Fruit fly (Drosophila melanogaster) whole organism, embryonic: Measurements from ENCODE around the gene CG2691.

ENCODE experiments used
- Adf1 ChIP-seq: fragments of 200-800 bp; sonication (Bioruptor generic); IDR thresholded peaks from 2 replicates; pipeline ENCODE4 v1.3.6; 2022; ENCODE audit warnings: missing biosample characterization, missing genetic modification characterization
- CG10321 ChIP-seq: fragments of 200-800 bp; sonication (Bioruptor generic); IDR thresholded peaks from 2 replicates; pipeline ENCODE4 v1.3.6; 2022; ENCODE audit warnings: missing biosample characterization, missing genetic modification characterization
- CG11085 ChIP-seq: fragments of 200-800 bp; sonication (Bioruptor generic); IDR thresholded peaks from 2 replicates; pipeline ENCODE4 v1.3.6; 2022; ENCODE audit warnings: missing biosample characterization, missing genetic modification characterization
- CG11560 ChIP-seq: fragments of 200-800 bp; sonication (Bioruptor generic); IDR thresholded peaks from 3 replicates; pipeline ENCODE4 v1.3.6; 2022; ENCODE audit warnings: missing biosample characterization, missing genetic modification characterization
- CG12219 ChIP-seq: fragments of 200-800 bp; sonication (Bioruptor generic); optimal IDR thresholded peaks from 3 replicates; lab custom pipeline; 2018; ENCODE audit warnings: missing biosample characterization, mild to moderate bottlenecking, missing genetic modification characterization
- CG12769 ChIP-seq: fragments of 200-800 bp; sonication (Bioruptor generic); optimal IDR thresholded peaks from 2 replicates; lab custom pipeline; 2019; ENCODE audit warnings: missing biosample characterization, mild to moderate bottlenecking, missing genetic modification characterization, moderate library complexity
- CG14860 ChIP-seq: fragments of 200-800 bp; sonication (Bioruptor generic); IDR thresholded peaks from 3 replicates; pipeline ENCODE4 v1.3.6; 2022; ENCODE audit warnings: missing biosample characterization, missing genetic modification characterization; ENCODE audit not compliant: partially characterized antibody
- CG15011 ChIP-seq: fragments of 200-800 bp; sonication (Bioruptor generic); optimal IDR thresholded peaks from 3 replicates; lab custom pipeline; 2018; ENCODE audit warnings: missing biosample characterization, mild to moderate bottlenecking, missing genetic modification characterization
- CG15479 ChIP-seq: fragments of 200-800 bp; sonication (Bioruptor generic); optimal IDR thresholded peaks from 3 replicates; lab custom pipeline; 2019; ENCODE audit warnings: missing biosample characterization, mild to moderate bottlenecking, missing genetic modification characterization, moderate library complexity
- CG1832 ChIP-seq: fragments of 200-800 bp; sonication (Bioruptor generic); optimal IDR thresholded peaks from 2 replicates; lab custom pipeline; 2017; ENCODE audit warnings: missing biosample characterization, mild to moderate bottlenecking, missing genetic modification characterization, inconsistent platforms
- CG18599 ChIP-seq: fragments of 200-800 bp; sonication (Bioruptor generic); optimal IDR thresholded peaks from 3 replicates; lab custom pipeline; 2017; ENCODE audit warnings: missing biosample characterization, missing genetic modification characterization, mild to moderate bottlenecking, moderate library complexity, missing genetic modification reagents
- CG2202 ChIP-seq: fragments of 200-800 bp; sonication (Bioruptor generic); optimal IDR thresholded peaks from 2 replicates; lab custom pipeline; 2018; ENCODE audit warnings: missing biosample characterization, mild to moderate bottlenecking, missing genetic modification characterization
- CG3163 ChIP-seq: fragments of 200-800 bp; sonication (Bioruptor generic); optimal IDR thresholded peaks from 3 replicates; lab custom pipeline; 2016; ENCODE audit warnings: missing biosample characterization, missing genetic modification characterization
- CG32532 ChIP-seq: fragments of 200-800 bp; sonication (Bioruptor generic); IDR thresholded peaks from 2 replicates; pipeline ENCODE4 v1.3.6; 2022; ENCODE audit warnings: missing biosample characterization, missing genetic modification characterization
- CG7745 ChIP-seq: fragments of 200-800 bp; sonication (Bioruptor generic); optimal IDR thresholded peaks from 2 replicates; lab custom pipeline; 2018; ENCODE audit warnings: missing biosample characterization, mild to moderate bottlenecking, missing genetic modification characterization, moderate library complexity
- CG8281 ChIP-seq: fragments of 200-800 bp; sonication (Bioruptor generic); optimal IDR thresholded peaks from 2 replicates; lab custom pipeline; 2018; ENCODE audit warnings: missing biosample characterization, mild to moderate bottlenecking, missing genetic modification characterization, moderate library complexity
- CG8359 ChIP-seq: fragments of 200-800 bp; sonication (Bioruptor generic); optimal IDR thresholded peaks from 2 replicates; lab custom pipeline; 2017; ENCODE audit warnings: missing biosample characterization, mild to moderate bottlenecking, missing genetic modification characterization, borderline replicate concordance
- CG8924 ChIP-seq: fragments of 200-800 bp; optimal IDR thresholded peaks from 3 replicates; lab custom pipeline; 2019; ENCODE audit warnings: missing biosample characterization, mild to moderate bottlenecking, missing genetic modification characterization, moderate library complexity
- Chrac-16 ChIP-seq: fragments of 200-800 bp; sonication (Bioruptor generic); optimal IDR thresholded peaks from 3 replicates; lab custom pipeline; 2016; ENCODE audit warnings: missing biosample characterization, missing genetic modification characterization
- Dad ChIP-seq: fragments of 200-800 bp; sonication (Bioruptor generic); optimal IDR thresholded peaks from 3 replicates; lab custom pipeline; 2016; ENCODE audit warnings: missing biosample characterization, missing genetic modification characterization
- E2f1 ChIP-seq: fragments of 200-800 bp; sonication (Bioruptor generic); IDR thresholded peaks from 2 replicates; pipeline ENCODE4 v1.3.6; 2022; ENCODE audit warnings: missing biosample characterization, missing genetic modification characterization
- HLH3B ChIP-seq: fragments of 200-800 bp; sonication (Bioruptor generic); IDR thresholded peaks from 2 replicates; pipeline ENCODE4 v1.3.6; 2022; ENCODE audit warnings: missing biosample characterization, missing genetic modification characterization
- Hr78 ChIP-seq, 2 experiments: fragments of 200-800 bp in 1 of 2; fragments of >200 bp in 1 of 2; sonication (Bioruptor generic) in 1 of 2; optimal IDR thresholded peaks; 2 replicates each; lab custom pipeline; 2017 to 2019; ENCODE audit warnings: missing biosample characterization in 2 of 2, missing genetic modification characterization in 2 of 2, mild to moderate bottlenecking in 1 of 2, moderate library complexity in 1 of 2
- Med ChIP-seq: fragments of 200-800 bp; sonication (Bioruptor generic); peaks from one replicate; lab custom pipeline; 2016; ENCODE audit warnings: missing biosample characterization, missing genetic modification characterization, mild to moderate bottlenecking, inconsistent platforms, moderate library complexity
- Pdp1 ChIP-seq, 2 experiments: fragments of 200-800 bp; sonication (Bioruptor generic); optimal IDR thresholded peaks; 3 replicates each; lab custom pipeline; 2016; ENCODE audit warnings: missing biosample characterization in 2 of 2, missing genetic modification characterization in 2 of 2, mild to moderate bottlenecking in 1 of 2, moderate library complexity in 1 of 2
- Side ChIP-seq: fragments of 200-800 bp; sonication (Bioruptor generic); optimal IDR thresholded peaks from 2 replicates; lab custom pipeline; 2016; ENCODE audit warnings: missing biosample characterization, missing genetic modification characterization
- Sin3A ChIP-seq: fragments of >200 bp; optimal IDR thresholded peaks from 2 replicates; lab custom pipeline; 2018
- abd-A ChIP-seq: fragments of 200-800 bp; sonication (Bioruptor generic); optimal IDR thresholded peaks from 3 replicates; lab custom pipeline; 2019; ENCODE audit warnings: missing biosample characterization, mild to moderate bottlenecking, missing genetic modification characterization, moderate library complexity
- bbx ChIP-seq: fragments of 200-800 bp; sonication (Bioruptor generic); IDR thresholded peaks from 2 replicates; pipeline ENCODE4 v1.3.6; 2022; ENCODE audit warnings: missing biosample characterization, missing genetic modification characterization; ENCODE audit not compliant: partially characterized antibody
- cad ChIP-seq: fragments of >200 bp; optimal IDR thresholded peaks from 2 replicates; lab custom pipeline; 2017; ENCODE audit warnings: missing biosample characterization, missing genetic modification characterization
- ci ChIP-seq: fragments of 200-800 bp; sonication (Bioruptor generic); IDR thresholded peaks from 3 replicates; pipeline ENCODE4 v1.3.6; 2022; ENCODE audit warnings: missing biosample characterization, missing genetic modification characterization
- crol ChIP-seq: fragments of 200-800 bp; sonication (Bioruptor generic); IDR thresholded peaks from 2 replicates; pipeline ENCODE4 v1.3.6; 2022; ENCODE audit warnings: missing biosample characterization, missing genetic modification characterization
- dmrt99B ChIP-seq: fragments of 200-800 bp; sonication (Bioruptor generic); optimal IDR thresholded peaks from 2 replicates; lab custom pipeline; 2018; ENCODE audit warnings: missing biosample characterization, mild to moderate bottlenecking, missing genetic modification characterization, moderate library complexity
- dpn ChIP-seq, 2 experiments: fragments of 200-800 bp; sonication (Bioruptor generic); optimal IDR thresholded peaks; 3 replicates each; lab custom pipeline; 2016; ENCODE audit warnings: missing biosample characterization in 2 of 2, missing genetic modification characterization in 2 of 2
- dysf ChIP-seq: fragments of 200-800 bp; sonication (Bioruptor generic); IDR thresholded peaks from 3 replicates; pipeline ENCODE4 v1.3.6; 2022; ENCODE audit warnings: missing biosample characterization, missing genetic modification characterization
- en ChIP-seq: fragments of 200-800 bp; sonication (Bioruptor generic); optimal IDR thresholded peaks from 2 replicates; lab custom pipeline; 2016; ENCODE audit warnings: missing biosample characterization, missing genetic modification characterization
- exex ChIP-seq: fragments of 200-800 bp; sonication (Bioruptor generic); optimal IDR thresholded peaks from 4 replicates; lab custom pipeline; 2018; ENCODE audit warnings: missing biosample characterization, mild to moderate bottlenecking, missing genetic modification characterization, moderate library complexity
- ftz-f1 ChIP-seq: fragments of 200-800 bp; sonication (Bioruptor generic); optimal IDR thresholded peaks from 2 replicates; lab custom pipeline; 2016; ENCODE audit warnings: missing biosample characterization, missing genetic modification characterization
- h ChIP-seq: fragments of >200 bp; optimal IDR thresholded peaks from 2 replicates; lab custom pipeline; 2017
- inv ChIP-seq: fragments of 200-800 bp; sonication (Bioruptor generic); IDR thresholded peaks from 2 replicates; pipeline ENCODE4 v1.3.6; 2022; ENCODE audit warnings: missing biosample characterization, missing genetic modification characterization; ENCODE audit not compliant: partially characterized antibody
- lov ChIP-seq, 2 experiments: fragments of 200-800 bp in 1 of 2; fragments of >200 bp in 1 of 2; sonication (Bioruptor generic) in 1 of 2; IDR thresholded peaks in 1 of 2; optimal IDR thresholded peaks in 1 of 2; 2 replicates in 1 of 2; 3 replicates in 1 of 2; pipeline versions ENCODE4 v1.3.6 to Lab custom; 2017 to 2022; ENCODE audit warnings: missing biosample characterization in 1 of 2, missing genetic modification characterization in 1 of 2
- schlank ChIP-seq: fragments of 200-800 bp; sonication (Bioruptor generic); optimal IDR thresholded peaks from 2 replicates; lab custom pipeline; 2018; ENCODE audit warnings: missing biosample characterization, mild to moderate bottlenecking, missing genetic modification characterization
- sim ChIP-seq: fragments of 200-800 bp; sonication (Bioruptor generic); IDR thresholded peaks from 2 replicates; pipeline ENCODE4 v1.3.6; 2022; ENCODE audit warnings: missing biosample characterization, missing genetic modification characterization
- sima ChIP-seq: fragments of 200-800 bp; sonication (Bioruptor generic); optimal IDR thresholded peaks from 2 replicates; lab custom pipeline; 2016; ENCODE audit warnings: missing biosample characterization, missing genetic modification characterization
- sr ChIP-seq: fragments of 200-800 bp; sonication (Bioruptor generic); IDR thresholded peaks from 3 replicates; pipeline ENCODE4 v1.3.6; 2022; ENCODE audit warnings: missing biosample characterization, missing genetic modification characterization
- zf30C ChIP-seq: fragments of 200-800 bp; sonication (Bioruptor generic); optimal IDR thresholded peaks from 3 replicates; lab custom pipeline; 2018; ENCODE audit warnings: missing biosample characterization, mild to moderate bottlenecking, missing genetic modification characterization

The CG2691 gene

DNA sequence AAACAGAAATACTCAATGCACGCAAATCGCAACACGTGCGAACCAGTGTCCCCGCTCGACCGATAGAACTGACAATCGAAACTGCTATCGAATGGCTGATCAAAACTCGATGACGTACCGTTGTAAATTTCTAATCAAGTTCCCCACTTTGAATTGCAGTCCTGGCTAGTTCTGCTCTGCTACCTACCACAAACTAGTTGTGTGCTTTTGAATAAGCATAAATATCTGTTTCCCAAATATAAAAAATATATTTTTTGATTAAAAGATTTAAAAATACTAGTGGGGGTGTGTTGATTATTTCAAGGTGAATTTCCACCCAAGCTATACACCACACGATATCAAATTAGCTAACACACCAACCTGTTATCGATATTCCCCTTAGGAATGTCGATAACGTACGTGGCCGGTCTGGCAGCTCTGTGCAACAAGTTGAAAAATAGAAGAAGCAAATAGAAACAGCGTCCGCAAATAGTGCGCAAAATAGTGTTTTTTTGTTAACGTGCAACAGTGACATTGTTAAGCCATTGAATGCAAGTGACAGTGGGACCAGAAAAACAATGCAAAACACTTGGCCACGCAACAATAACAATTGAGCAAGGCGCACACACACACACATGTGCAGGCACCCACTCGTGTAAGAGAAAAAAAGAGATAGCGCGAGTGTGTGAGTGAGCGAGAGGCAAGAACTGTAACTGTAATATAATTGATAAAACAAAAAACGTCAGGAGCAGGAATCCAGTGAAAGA, at the start of gene CG2691, which contains the start of gene NFAT (continued):
- TF ChIP-seq zf30C = no peak
- no peak for TF ChIP-seq CG12219
- TF ChIP-seq CG15479 = peak; percentile 69
- peak; percentile 95 for TF ChIP-seq CG11560 (tag; lab: Robert Waterston, UW)
- peak; percentile 87 for TF ChIP-seq CG8924 (tag; lab: Kevin White, UChicago)
- no peak for TF ChIP-seq HLH3B (GFP tag; lab: Robert Waterston, UW)
- no peak for TF ChIP-seq Chrac-16
- TF ChIP-seq CG8359 = no peak
- TF ChIP-seq dpn (GFP tag; optimal IDR thresholded peaks at IDR 0.05; lab: Kevin White, UChicago) = no peak
- no peak for TF ChIP-seq en (GFP tag; lab: Kevin White, UChicago)
- TF ChIP-seq abd-A (tag; lab: Kevin White, UChicago) = no peak
- TF ChIP-seq CG11085 (GFP tag; lab: Robert Waterston, UW) = no peak
- no peak for TF ChIP-seq Hr78 (GFP tag; optimal IDR thresholded peaks at IDR 0.05; lab: Kevin White, UChicago)
- peak; percentile 8 for TF ChIP-seq CG12769 (tag; lab: Kevin White, UChicago)
- TF ChIP-seq h (lab: Kevin White, UChicago) = no peak
- no peak for TF ChIP-seq CG32532 (GFP tag; lab: Robert Waterston, UW)
- TF ChIP-seq exex = peak; percentile 1
- TF ChIP-seq bbx (GFP tag; lab: Robert Waterston, UW) = peak; percentile 52; the same call in 1 of the 2 replicates
- 0 out of 3 replicates have a peak, but pooled peaks have one; percentile 11 for TF ChIP-seq ci
- TF ChIP-seq CG18599 (GFP tag; lab: Kevin White, UChicago) = no peak
- TF ChIP-seq inv (GFP tag; lab: Robert Waterston, UW) = peak; percentile 49; the same call in 1 of the 2 replicates
- TF ChIP-seq dmrt99B (tag; lab: Kevin White, UChicago) = peak; percentile 15
- TF ChIP-seq CG15011 = no peak
- peak; percentile 67 for TF ChIP-seq Sin3A (lab: Kevin White, UChicago)
- TF ChIP-seq cad (GFP tag; lab: Kevin White, UChicago) = no peak
- no peak for TF ChIP-seq lov (optimal IDR thresholded peaks at IDR 0.05; lab: Kevin White, UChicago)
- no peak for TF ChIP-seq lov (GFP tag; IDR thresholded peaks at IDR 0.05; lab: Robert Waterston, UW)
- TF ChIP-seq E2f1 (GFP tag; lab: Robert Waterston, UW) = no peak
- TF ChIP-seq Pdp1 (GFP tag; optimal IDR thresholded peaks at IDR 0.05; lab: Kevin White, UChicago) = peak in 1 of 2 experiments; percentile 56
- no peak for TF ChIP-seq Dad (GFP tag; lab: Kevin White, UChicago)
- no peak for TF ChIP-seq Side (GFP tag; lab: Kevin White, UChicago)
- TF ChIP-seq sim (GFP tag; lab: Robert Waterston, UW) = no peak
- TF ChIP-seq dysf (GFP tag; lab: Robert Waterston, UW) = no peak
- TF ChIP-seq, all 482 proteins: peak for 94

DNA sequence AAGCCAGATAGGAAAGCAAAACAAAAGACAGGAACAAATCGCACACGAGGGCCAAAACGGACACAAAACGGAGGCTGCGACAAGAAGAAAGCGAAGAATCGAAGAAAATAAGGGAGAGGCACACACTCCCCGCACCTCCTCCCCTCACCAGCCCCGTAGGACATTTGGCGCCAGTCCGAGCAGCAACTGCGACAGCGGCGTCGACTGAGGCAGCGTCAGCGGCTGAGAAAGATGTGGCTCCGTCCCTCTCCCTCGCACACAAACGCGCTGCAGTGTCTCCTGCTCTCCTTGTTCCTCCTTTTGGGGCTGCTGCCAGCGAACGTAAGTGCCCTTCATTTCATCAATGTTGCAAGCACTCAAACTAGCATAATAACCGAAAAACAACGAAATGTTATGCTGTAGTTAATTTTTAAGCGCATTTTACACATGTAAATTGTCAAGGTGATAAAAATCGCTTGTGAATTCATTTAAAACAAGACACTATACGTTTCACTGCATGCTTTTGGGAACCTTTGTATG, 46.2 kb upstream of the CG2691 start:
- no peak for TF ChIP-seq CG2202 (tag; lab: Kevin White, UChicago)
- peak; percentile 59; the same call in 1 of the 2 replicates for TF ChIP-seq crol (GFP tag; lab: Robert Waterston, UW)
- TF ChIP-seq sr (GFP tag; lab: Robert Waterston, UW) = no peak
- TF ChIP-seq CG14860 (GFP tag; lab: Robert Waterston, UW) = no peak
- peak; percentile 94 for TF ChIP-seq Adf1 (GFP tag; lab: Robert Waterston, UW)
- TF ChIP-seq schlank (tag; lab: Kevin White, UChicago) = no peak
- peak; percentile 24 for TF ChIP-seq Med (GFP tag; lab: Kevin White, UChicago)
- no peak for TF ChIP-seq ftz-f1 (GFP tag; lab: Kevin White, UChicago)
- peak; percentile 93 for TF ChIP-seq CG8281
- peak; percentile 39; the same call in 1 of the 2 replicates for TF ChIP-seq CG10321 (GFP tag; lab: Robert Waterston, UW)
- no peak for TF ChIP-seq CG7745 (tag; lab: Kevin White, UChicago)
- peak; percentile 65 for TF ChIP-seq CG1832 (GFP tag; lab: Kevin White, UChicago)
- TF ChIP-seq CG3163 = no peak
- no peak for TF ChIP-seq sima (GFP tag; lab: Kevin White, UChicago)
